Worm (Caenorhabditis elegans): ENCODE results near the gene W06D11.5.

Gene W06D11.5

DNA sequence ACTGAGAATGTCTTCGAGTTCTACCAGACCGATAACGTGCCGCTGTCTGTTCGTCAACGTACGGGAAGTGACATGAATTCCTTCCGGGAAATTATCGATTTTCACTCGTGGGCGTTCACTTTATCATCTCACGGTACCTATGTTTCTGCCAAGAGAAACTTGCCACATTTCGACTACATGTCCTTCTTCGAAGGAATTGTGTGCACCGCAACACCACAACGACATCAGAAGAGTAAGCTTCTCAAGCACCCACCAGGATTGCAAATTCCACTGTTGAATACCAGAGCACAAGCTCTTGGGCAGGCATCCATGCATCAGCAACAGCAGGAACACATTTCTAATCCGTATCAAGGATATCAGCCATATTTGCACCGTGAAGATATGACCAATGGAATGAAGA, 15.8 kb upstream of the W06D11.5 start:
- TF ChIP-seq mdl-1 (tag; optimal IDR thresholded peaks at IDR 0.05): no peak
- TF ChIP-seq lin-39 (tag; optimal IDR thresholded peaks at IDR 0.05): no peak
- TF ChIP-seq unc-62 (GFP tag; optimal IDR thresholded peaks at IDR 0.05): no peak
- TF ChIP-seq fos-1 (tag; optimal IDR thresholded peaks at IDR 0.05): no peak
- TF ChIP-seq nhr-77 (tag; optimal IDR thresholded peaks at IDR 0.05): no peak
- no peak for TF ChIP-seq zag-1 (tag; optimal IDR thresholded peaks at IDR 0.05)
- no peak for TF ChIP-seq nhr-10 (tag; optimal IDR thresholded peaks at IDR 0.05)
- TF ChIP-seq gmeb-1 (tag; optimal IDR thresholded peaks at IDR 0.05): no peak
- TF ChIP-seq nhr-21 (tag; optimal IDR thresholded peaks at IDR 0.05): no peak
- no peak for TF ChIP-seq snpc-4 (tag; optimal IDR thresholded peaks at IDR 0.05)
- TF ChIP-seq ZK546.5 (tag; optimal IDR thresholded peaks at IDR 0.05): no peak
- TF ChIP-seq nhr-23 (tag; optimal IDR thresholded peaks at IDR 0.05): no peak
- no peak for TF ChIP-seq nhr-11 (tag; optimal IDR thresholded peaks at IDR 0.05)

DNA sequence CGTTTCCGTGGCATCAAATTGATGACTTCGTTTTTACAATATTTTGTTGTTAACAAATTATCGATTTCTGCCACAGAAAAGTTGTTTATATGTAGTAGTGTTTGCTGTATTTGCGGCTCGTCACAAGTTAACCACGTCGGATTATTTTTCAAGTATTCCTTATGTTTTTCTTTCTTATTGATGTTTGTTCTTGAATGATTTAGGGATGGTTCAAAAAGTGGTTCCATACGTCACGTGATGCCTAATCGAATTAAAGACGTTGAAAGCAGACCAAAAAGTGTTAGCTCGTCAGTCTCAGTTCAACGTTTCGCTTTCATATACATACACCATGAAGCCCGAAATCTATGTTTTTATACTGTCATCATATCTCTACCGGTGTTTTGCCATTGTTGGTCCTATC, 14.4 kb upstream of the W06D11.5 start, which contains the start of gene lips-2:
lips-2 (plus strand) TSS at position 301 of the 400 bp plus-strand sequence.
- TF ChIP-seq gmeb-1 (tag; optimal IDR thresholded peaks at IDR 0.05): no peak
- TF ChIP-seq ceh-82 (tag; optimal IDR thresholded peaks at IDR 0.05): no peak
- no peak for TF ChIP-seq mbf-1 (tag; optimal IDR thresholded peaks at IDR 0.05)
- TF ChIP-seq egl-27 (tag; optimal IDR thresholded peaks at IDR 0.05): no peak
- TF ChIP-seq nhr-10 (tag; optimal IDR thresholded peaks at IDR 0.05): no peak
- no peak for TF ChIP-seq blmp-1 (tag; optimal IDR thresholded peaks at IDR 0.05; ENCODE audit: insufficient read depth)
- no peak for TF ChIP-seq sem-4 (tag; optimal IDR thresholded peaks at IDR 0.05)
- TF ChIP-seq peb-1 (tag; optimal IDR thresholded peaks at IDR 0.05): no peak
- TF ChIP-seq elt-1 (tag; optimal IDR thresholded peaks at IDR 0.05): no peak
- TF ChIP-seq alr-1 (tag; optimal IDR thresholded peaks at IDR 0.05): no peak
- TF ChIP-seq nhr-25 (tag; optimal IDR thresholded peaks at IDR 0.05): no peak
- TF ChIP-seq unc-55 (GFP tag; optimal IDR thresholded peaks at IDR 0.05): no peak
- TF ChIP-seq nhr-6 (tag; optimal IDR thresholded peaks at IDR 0.05): no peak
- no peak for TF ChIP-seq nhr-11 (tag; optimal IDR thresholded peaks at IDR 0.05)

DNA sequence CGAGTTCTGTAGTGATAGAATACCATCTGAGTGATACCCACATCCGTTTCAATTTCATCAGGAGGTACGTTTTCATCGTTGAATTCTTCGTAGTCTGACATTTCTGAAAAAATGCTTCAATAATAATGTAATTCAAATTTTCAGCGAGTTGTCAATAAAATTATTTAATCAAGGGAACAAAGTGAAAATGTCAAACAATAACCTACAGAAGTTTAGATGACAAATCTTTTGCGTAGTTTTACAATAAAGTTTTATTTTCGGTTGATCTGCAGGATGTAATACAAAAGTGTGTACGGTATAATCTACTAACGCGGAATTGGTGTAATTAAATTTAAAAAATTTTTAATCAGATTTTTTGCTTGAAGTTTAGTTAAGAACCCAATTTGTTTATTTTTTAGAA, 11.7 kb upstream of the W06D11.5 start, which contains the start of gene C04B4.5:
C04B4.5 (minus strand) TSS at position 101 of the 400 bp plus-strand sequence.
- no peak for TF ChIP-seq unc-62 (GFP tag; optimal IDR thresholded peaks at IDR 0.05)
- TF ChIP-seq fos-1 (tag; optimal IDR thresholded peaks at IDR 0.05): no peak
- no peak for TF ChIP-seq skn-1 (tag; optimal IDR thresholded peaks at IDR 0.05)
- TF ChIP-seq egl-27 (tag; optimal IDR thresholded peaks at IDR 0.05): no peak
- TF ChIP-seq nhr-21 (tag; optimal IDR thresholded peaks at IDR 0.05): no peak
- no peak for TF ChIP-seq unc-39 (tag; optimal IDR thresholded peaks at IDR 0.05)

DNA sequence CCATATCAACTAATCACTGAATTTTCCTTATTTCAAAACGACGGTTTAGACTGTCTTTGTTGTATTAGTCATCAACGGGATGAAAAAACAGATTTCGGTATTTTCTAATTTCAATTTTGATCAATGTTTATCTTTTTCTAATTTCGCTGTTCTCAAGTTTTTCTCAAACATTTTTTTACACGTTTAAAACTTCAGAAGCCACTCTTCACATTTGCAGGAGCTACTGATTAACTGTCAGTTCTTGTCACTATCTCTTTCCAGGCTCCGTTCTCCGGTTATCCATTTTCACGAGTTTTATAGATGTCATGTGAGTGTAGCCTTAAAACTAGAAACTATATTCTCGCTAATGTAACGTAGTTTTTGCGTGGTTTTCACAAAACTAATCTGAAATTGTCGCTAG, 9.4 kb upstream of the W06D11.5 start, which contains the start of gene C04B4.4:
C04B4.4 (plus strand) TSS at position 301 of the 400 bp plus-strand sequence.
- no peak for TF ChIP-seq nhr-23 (tag; optimal IDR thresholded peaks at IDR 0.05)
- TF ChIP-seq nhr-10 (tag; optimal IDR thresholded peaks at IDR 0.05): no peak
- no peak for TF ChIP-seq ama-1 (optimal IDR thresholded peaks at IDR 0.05)
- no peak for TF ChIP-seq ztf-1 (GFP tag; conservative IDR thresholded peaks at IDR 0.05)
- TF ChIP-seq nhr-11 (tag; optimal IDR thresholded peaks at IDR 0.05): no peak
- no peak for TF ChIP-seq unc-55 (GFP tag; optimal IDR thresholded peaks at IDR 0.05)
- no peak for TF ChIP-seq egl-27 (tag; optimal IDR thresholded peaks at IDR 0.05)
- TF ChIP-seq skn-1 (tag; optimal IDR thresholded peaks at IDR 0.05): no peak

DNA sequence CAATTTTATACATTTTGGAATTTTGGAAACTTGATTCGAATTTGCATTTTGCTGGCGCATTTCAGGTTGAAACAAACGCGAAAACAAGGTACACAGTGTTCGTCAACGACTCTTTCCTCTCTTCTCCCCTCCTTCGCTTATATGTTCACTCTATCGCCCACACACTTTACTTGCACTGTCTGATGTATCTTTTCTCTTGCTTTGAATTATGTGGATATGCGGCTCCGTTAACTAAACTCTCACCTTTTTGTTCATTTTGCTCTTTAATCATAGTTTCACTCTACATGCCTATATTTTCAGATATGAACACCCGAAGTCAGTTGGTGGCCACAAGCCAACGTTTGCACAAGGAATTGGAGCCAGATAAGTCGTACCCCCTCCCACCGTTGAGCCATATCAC, 5.7 kb upstream of the W06D11.5 start, which contains the start of gene W06D11.1:
W06D11.1 (plus strand) TSS at position 301 of the 400 bp plus-strand sequence.
- TF ChIP-seq elt-3 (tag; optimal IDR thresholded peaks at IDR 0.05) (no peak), ztf-4 (tag; optimal IDR thresholded peaks at IDR 0.05) (no peak), ztf-11 (tag; optimal IDR thresholded peaks at IDR 0.05) (no peak), fos-1 (tag; optimal IDR thresholded peaks at IDR 0.05) (no peak)

DNA sequence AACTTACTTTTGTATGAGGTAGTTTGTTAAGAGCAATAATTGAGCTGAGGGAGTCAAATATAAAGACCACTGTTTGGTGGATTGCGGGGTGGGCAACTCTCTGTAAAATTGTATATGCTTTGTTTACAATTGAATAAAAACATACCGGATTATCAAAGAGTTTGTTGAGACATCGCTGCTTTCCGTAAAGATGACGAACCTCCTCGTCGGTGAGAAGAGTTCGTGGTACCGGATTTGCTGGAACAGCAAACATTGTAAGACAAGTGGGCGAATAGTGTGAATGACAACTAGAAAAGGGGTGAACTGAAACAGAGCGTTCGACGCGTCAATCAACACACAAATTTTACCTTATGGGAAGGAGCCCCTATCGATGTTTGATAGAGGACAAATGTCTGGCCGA, 3.5 kb upstream of the W06D11.5 start, which contains the start of gene W06D11.2:
W06D11.2 (minus strand) TSS at position 339 of the 400 bp plus-strand sequence.
- no peak for TF ChIP-seq mdl-1 (tag; optimal IDR thresholded peaks at IDR 0.05)
- no peak for TF ChIP-seq F13H6.1 (tag; optimal IDR thresholded peaks at IDR 0.05)
- no peak for TF ChIP-seq unc-39 (tag; optimal IDR thresholded peaks at IDR 0.05)
- TF ChIP-seq unc-55 (GFP tag; optimal IDR thresholded peaks at IDR 0.05): no peak
- TF ChIP-seq nhr-21 (tag; optimal IDR thresholded peaks at IDR 0.05): no peak

Measured in whole organism, L2 larva.